Fruit fly (Drosophila melanogaster) whole organism, wandering third instar larva: ENCODE measurements around the gene Droj2.

ENCODE experiments used
- Abd-B ChIP-seq: fragments of >200 bp; optimal IDR thresholded peaks from 2 replicates; lab custom pipeline; 2017; ENCODE audit warnings: missing biosample characterization, missing genetic modification characterization
- CG32264 ChIP-seq: fragments of 200-800 bp; sonication (Bioruptor generic); optimal IDR thresholded peaks from 2 replicates; lab custom pipeline; 2016; ENCODE audit warnings: missing biosample characterization, missing genetic modification characterization
- CG9705 ChIP-seq: fragments of 200-800 bp; sonication (Bioruptor generic); optimal IDR thresholded peaks from 2 replicates; lab custom pipeline; 2018; ENCODE audit warnings: missing biosample characterization, mild to moderate bottlenecking, missing genetic modification characterization
- GATAd ChIP-seq: sonication (Bioruptor generic); optimal IDR thresholded peaks from 2 replicates; lab custom pipeline; 2016; ENCODE audit warnings: missing biosample characterization, missing genetic modification characterization
- HLH106 ChIP-seq: fragments of 200-800 bp; optimal IDR thresholded peaks from 3 replicates; lab custom pipeline; 2019; ENCODE audit warnings: missing biosample characterization, mild to moderate bottlenecking, missing genetic modification characterization, moderate library complexity
- Hr78 ChIP-seq: fragments of >200 bp; optimal IDR thresholded peaks from 2 replicates; lab custom pipeline; 2017; ENCODE audit warnings: missing biosample characterization, missing genetic modification characterization
- Hr83 ChIP-seq: fragments of 200-300 bp; sonication (Bioruptor generic); optimal IDR thresholded peaks from 2 replicates; lab custom pipeline; 2016; ENCODE audit warnings: missing biosample characterization, mild to moderate bottlenecking, missing genetic modification characterization, moderate library complexity; ENCODE audit not compliant: poor library complexity, severe bottlenecking
- Jra ChIP-seq: sonication (Bioruptor generic); optimal IDR thresholded peaks from 2 replicates; lab custom pipeline; 2016; ENCODE audit warnings: missing biosample characterization, missing genetic modification characterization
- Mio ChIP-seq: sonication (Bioruptor generic); optimal IDR thresholded peaks from 2 replicates; lab custom pipeline; 2016; ENCODE audit warnings: missing biosample characterization, missing genetic modification characterization
- Myc ChIP-seq: fragments of >200 bp; optimal IDR thresholded peaks from 2 replicates; lab custom pipeline; 2017
- N ChIP-seq: fragments of >200 bp; optimal IDR thresholded peaks from 2 replicates; lab custom pipeline; 2018; ENCODE audit warnings: missing biosample characterization, missing external identifiers, missing genetic modification characterization
- OdsH ChIP-seq: fragments of 200-800 bp; sonication (Bioruptor generic); optimal IDR thresholded peaks from 2 replicates; lab custom pipeline; 2016; ENCODE audit warnings: missing biosample characterization, mild to moderate bottlenecking, missing genetic modification characterization
- Vsx2 ChIP-seq: fragments of 200-300, 225-300 bp; sonication (Bioruptor generic); optimal IDR thresholded peaks from 2 replicates; lab custom pipeline; 2018; ENCODE audit warnings: missing biosample characterization, missing genetic modification characterization; ENCODE audit not compliant: partially characterized antibody
- brk ChIP-seq: fragments of 200-800 bp; sonication (Bioruptor generic); optimal IDR thresholded peaks from 2 replicates; lab custom pipeline; 2016; ENCODE audit warnings: missing biosample characterization, mild to moderate bottlenecking, missing genetic modification characterization
- dl ChIP-seq, 2 experiments: fragments of 175-275, 200-275 bp in 1 of 2; fragments of 200-275 bp in 1 of 2; sonication (Bioruptor generic); optimal IDR thresholded peaks; lab custom pipeline; 2018; ENCODE audit warnings: mild to moderate bottlenecking in 2 of 2, missing biosample characterization in 2 of 2, missing genetic modification characterization in 2 of 2, moderate library complexity in 2 of 2; ENCODE audit not compliant: partially characterized antibody in 2 of 2, insufficient read depth in 1 of 2
- dmrt93B ChIP-seq: fragments of 200-800 bp; sonication (Bioruptor generic); optimal IDR thresholded peaks from 2 replicates; lab custom pipeline; 2018; ENCODE audit warnings: missing biosample characterization, mild to moderate bottlenecking, missing genetic modification characterization
- dsf ChIP-seq: sonication (Bioruptor generic); optimal IDR thresholded peaks from 2 replicates; lab custom pipeline; 2016; ENCODE audit warnings: missing biosample characterization, missing genetic modification characterization, borderline replicate concordance
- ey ChIP-seq: fragments of 200-800 bp; sonication (Bioruptor generic); optimal IDR thresholded peaks from 2 replicates; lab custom pipeline; 2016; ENCODE audit warnings: missing biosample characterization, missing genetic modification characterization
- foxo ChIP-seq, 2 experiments: fragments of 200-800 bp; sonication (Bioruptor generic); optimal IDR thresholded peaks; 2 replicates in 1 of 2; 3 replicates in 1 of 2; lab custom pipeline; 2016 to 2017; ENCODE audit warnings: missing biosample characterization in 2 of 2, missing genetic modification characterization in 2 of 2
- fru ChIP-seq: fragments of 200-800 bp; sonication (Bioruptor generic); optimal IDR thresholded peaks from 3 replicates; lab custom pipeline; 2016; ENCODE audit warnings: missing biosample characterization, mild to moderate bottlenecking, missing genetic modification characterization
- jim ChIP-seq: fragments of 175-275, 200-325 bp; sonication (Bioruptor generic); optimal IDR thresholded peaks from 2 replicates; lab custom pipeline; 2016; ENCODE audit warnings: missing biosample characterization, mild to moderate bottlenecking, missing genetic modification characterization
- lola ChIP-seq: fragments of >200 bp; optimal IDR thresholded peaks from 2 replicates; lab custom pipeline; 2017; ENCODE audit warnings: missing biosample characterization, missing genetic modification characterization
- pan ChIP-seq: fragments of >200 bp; optimal IDR thresholded peaks from 2 replicates; lab custom pipeline; 2017
- psq ChIP-seq: fragments of 200-800 bp; sonication (Bioruptor generic); optimal IDR thresholded peaks from 3 replicates; lab custom pipeline; 2017; ENCODE audit warnings: missing biosample characterization, mild to moderate bottlenecking, missing genetic modification characterization, moderate library complexity
- rgr ChIP-seq: fragments of 200-800 bp; sonication (Bioruptor generic); optimal IDR thresholded peaks from 3 replicates; lab custom pipeline; 2016; ENCODE audit warnings: missing biosample characterization, mild to moderate bottlenecking, missing genetic modification characterization
- sage ChIP-seq: fragments of 200-800 bp; sonication (Bioruptor generic); optimal IDR thresholded peaks from 2 replicates; lab custom pipeline; 2016; ENCODE audit warnings: missing biosample characterization, mild to moderate bottlenecking, missing genetic modification characterization
- sv ChIP-seq: fragments of 200-800 bp; sonication (Bioruptor generic); optimal IDR thresholded peaks from 3 replicates; lab custom pipeline; 2016; ENCODE audit warnings: missing biosample characterization, missing genetic modification characterization
- tai ChIP-seq: sonication (Bioruptor generic); optimal IDR thresholded peaks from 2 replicates; lab custom pipeline; 2016; ENCODE audit warnings: missing biosample characterization, missing genetic modification characterization
- usp ChIP-seq: fragments of >200 bp; optimal IDR thresholded peaks from 2 replicates; lab custom pipeline; 2017; ENCODE audit warnings: missing biosample characterization, missing genetic modification characterization
- woc ChIP-seq: sonication (Bioruptor generic); optimal IDR thresholded peaks from 2 replicates; lab custom pipeline; 2016; ENCODE audit warnings: missing biosample characterization, mild to moderate bottlenecking, missing genetic modification characterization

Droj2 gene

dm6 chr3R:13374913-13375312 is 7.0 kb upstream of the Droj2 start:
- TF ChIP-seq jim (GFP tag; lab: Kevin White, UChicago): no peak
- no peak for TF ChIP-seq dsf (GFP tag; lab: Kevin White, UChicago)
- TF ChIP-seq dl (GFP tag; optimal IDR thresholded peaks at IDR 0.05; lab: Kevin White, UChicago; ENCODE audit: insufficient read depth in 1 of 2, partially characterized antibody in 2 of 2): no peak
- TF ChIP-seq woc (GFP tag; lab: Kevin White, UChicago): no peak
- no peak for TF ChIP-seq brk (GFP tag; lab: Kevin White, UChicago)

DNA sequence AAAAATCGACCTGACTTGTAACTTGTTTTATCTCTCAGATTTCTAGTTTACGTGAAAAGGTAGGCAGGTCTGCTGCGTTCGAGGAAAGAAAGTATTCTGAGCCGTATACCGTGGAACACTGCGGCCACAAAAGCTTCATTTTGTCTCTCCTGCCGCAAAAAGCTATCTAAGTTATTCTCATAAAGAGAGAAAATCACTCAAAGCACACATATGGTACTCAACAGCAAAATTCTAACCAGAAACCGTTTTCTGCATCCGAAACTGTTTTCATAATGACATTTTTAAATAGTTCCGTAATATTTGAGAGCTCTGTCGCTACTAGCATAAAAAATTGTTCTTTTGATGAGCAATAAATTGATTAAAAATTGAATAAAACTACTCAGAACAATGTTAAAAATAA is 2.2 kb upstream of the Droj2 start, which contains the start of the genes CG9813 and CG8870:
Gene CG9813 (minus strand): TSS at position 101 of the 400 bp plus-strand sequence.
Gene CG8870 (plus strand): TSS at position 168 of the 400 bp plus-strand sequence.
- TF ChIP-seq tai (GFP tag; lab: Kevin White, UChicago) (no peak), Jra (GFP tag; lab: Kevin White, UChicago) (no peak), woc (GFP tag; lab: Kevin White, UChicago) (no peak), pan (no peak), Myc (lab: Kevin White, UChicago) (no peak), Hr83 (GFP tag; lab: Kevin White, UChicago) (no peak), Mio (GFP tag; lab: Kevin White, UChicago) (no peak), dmrt93B (no peak), HLH106 (tag; lab: Kevin White, UChicago) (no peak), ey (GFP tag; lab: Kevin White, UChicago) (no peak), psq (no peak), Abd-B (GFP tag; lab: Kevin White, UChicago) (no peak), CG32264 (GFP tag; lab: Kevin White, UChicago) (no peak), dl (GFP tag; optimal IDR thresholded peaks at IDR 0.05; lab: Kevin White, UChicago; ENCODE audit: insufficient read depth in 1 of 2, partially characterized antibody in 2 of 2) (no peak), foxo (GFP tag; optimal IDR thresholded peaks at IDR 0.05; lab: Kevin White, UChicago) (no peak), sv (GFP tag; lab: Kevin White, UChicago) (no peak), fru (GFP tag; lab: Kevin White, UChicago) (no peak), N (GFP tag; lab: Kevin White, UChicago) (no peak)

DNA sequence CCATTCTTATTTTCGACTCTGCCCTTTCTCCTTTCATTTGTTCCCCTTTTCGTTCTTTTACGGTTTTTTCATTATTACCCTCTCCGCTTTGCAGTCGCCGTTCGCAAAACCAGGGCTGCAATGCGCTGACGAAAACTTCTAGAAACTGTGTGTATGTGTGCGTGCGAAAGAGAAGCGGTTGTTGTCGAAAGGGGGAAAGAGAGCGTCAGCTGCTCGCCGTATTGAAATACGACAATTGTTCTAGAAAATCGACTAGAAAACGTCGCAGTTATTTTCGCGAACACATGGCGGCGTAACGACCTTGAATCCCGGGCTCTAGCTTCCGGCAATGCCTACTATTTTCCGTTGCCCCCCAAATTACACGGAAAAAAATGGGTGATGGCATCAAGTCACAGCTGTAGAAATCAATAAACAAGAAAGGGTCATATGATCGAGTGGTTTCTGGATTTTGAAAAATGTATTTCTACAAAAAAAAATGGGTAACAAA is 793 bp downstream of the Droj2 start:
- TF ChIP-seq lola (GFP tag; lab: Kevin White, UChicago): peak; percentile 56
- no peak for TF ChIP-seq brk (GFP tag; lab: Kevin White, UChicago)
- TF ChIP-seq GATAd: no peak
- no peak for TF ChIP-seq CG9705
- TF ChIP-seq psq: peak; percentile 99
- no peak for TF ChIP-seq CG32264 (GFP tag; lab: Kevin White, UChicago)
- no peak for TF ChIP-seq woc (GFP tag; lab: Kevin White, UChicago)
- TF ChIP-seq N (GFP tag; lab: Kevin White, UChicago): no peak
- no peak for TF ChIP-seq OdsH
- TF ChIP-seq sage (GFP tag; lab: Kevin White, UChicago): no peak
- TF ChIP-seq jim (GFP tag; lab: Kevin White, UChicago): no peak
- no peak for TF ChIP-seq Hr83 (GFP tag; lab: Kevin White, UChicago)
- TF ChIP-seq Vsx2 (GFP tag; lab: Kevin White, UChicago): no peak
- TF ChIP-seq fru (GFP tag; lab: Kevin White, UChicago): no peak
- TF ChIP-seq Abd-B (GFP tag; lab: Kevin White, UChicago): no peak
- TF ChIP-seq Mio (GFP tag; lab: Kevin White, UChicago): no peak
- no peak for TF ChIP-seq ey (GFP tag; lab: Kevin White, UChicago)
- TF ChIP-seq Hr78 (GFP tag; lab: Kevin White, UChicago): no peak

DNA sequence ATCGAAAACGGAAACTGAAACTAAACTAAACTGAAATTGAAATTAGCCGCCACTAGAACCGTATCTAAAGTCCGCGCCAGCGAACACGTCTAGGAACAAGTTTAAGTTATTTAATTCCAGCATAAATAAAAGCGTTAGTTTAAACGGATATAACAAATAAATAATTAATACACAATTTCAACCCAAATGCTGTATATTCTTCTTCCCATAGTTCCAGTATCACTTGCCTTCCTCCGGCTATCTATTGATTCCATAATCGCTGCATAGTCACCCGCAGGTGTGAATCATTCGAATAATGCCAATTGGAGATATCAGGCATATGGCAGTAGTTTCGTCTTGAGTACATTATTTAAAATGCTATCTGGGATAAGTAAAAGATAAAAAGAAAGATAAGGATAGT is 3.2 kb downstream of the Droj2 start:
- TF ChIP-seq foxo (GFP tag; optimal IDR thresholded peaks at IDR 0.05; lab: Kevin White, UChicago) (no peak), Hr83 (GFP tag; lab: Kevin White, UChicago) (no peak), pan (no peak), brk (GFP tag; lab: Kevin White, UChicago) (no peak), CG9705 (no peak), Jra (GFP tag; lab: Kevin White, UChicago) (no peak), rgr (GFP tag; lab: Kevin White, UChicago) (no peak), usp (no peak), HLH106 (tag; lab: Kevin White, UChicago) (no peak), tai (GFP tag; lab: Kevin White, UChicago) (no peak)
- TF ChIP-seq, all 38 proteins: peak for 0
